Worm (Caenorhabditis elegans): ENCODE measurements around the gene F26G1.15.

The F26G1.15 gene

ce11 chrII:4761020-4761419 is 29.1 kb upstream of the F26G1.15 start (continued):
- TF ChIP-seq mef-2 (tag; optimal IDR thresholded peaks at IDR 0.05) (no peak), fkh-8 (tag; optimal IDR thresholded peaks at IDR 0.05) (no peak), nhr-85 (tag) (peak; percentile 93)

ce11 chrII:4762574-4763285 is 27.4 kb upstream of the F26G1.15 start, which contains the start of gene F26G1.2:
Gene F26G1.2, plus strand, starts transcription at chrII:4763081.
- TF ChIP-seq fos-1 (tag; optimal IDR thresholded peaks at IDR 0.05) (no peak), elt-3 (tag; optimal IDR thresholded peaks at IDR 0.05) (peak in 1 of 6 experiments; percentile 69), snu-23 (GFP tag; optimal IDR thresholded peaks at IDR 0.05) (peak; percentile 11), pax-3 (tag; optimal IDR thresholded peaks at IDR 0.05) (no peak), nhr-71 (tag; optimal IDR thresholded peaks at IDR 0.05) (peak; percentile 50), nhr-20 (tag; optimal IDR thresholded peaks at IDR 0.05) (peak; percentile 53), ceh-88 (GFP tag; IDR thresholded peaks at IDR 0.05) (no peak), lin-35 (GFP tag; optimal IDR thresholded peaks at IDR 0.05) (peak in 1 of 2 experiments; percentile 32), lin-13 (GFP tag; optimal IDR thresholded peaks at IDR 0.05) (no peak), snpc-4 (tag; optimal IDR thresholded peaks at IDR 0.05) (no peak), rnt-1 (tag; optimal IDR thresholded peaks at IDR 0.05) (no peak), xbp-1 (tag; optimal IDR thresholded peaks at IDR 0.05) (peak; percentile 36), fkh-8 (tag; optimal IDR thresholded peaks at IDR 0.05) (peak; percentile 32), unc-62 (GFP tag; optimal IDR thresholded peaks at IDR 0.05) (no peak), ztf-11 (tag; optimal IDR thresholded peaks at IDR 0.05) (no peak), lin-14 (GFP tag; optimal IDR thresholded peaks at IDR 0.05) (peak; percentile 8), nhr-85 (tag) (peak; percentile 84), efl-1 (optimal IDR thresholded peaks at IDR 0.05) (no peak), efl-1 (GFP tag; optimal IDR thresholded peaks at IDR 0.05 in 1 of 2) (peak in 1 of 2 experiments; percentile 90), ama-1 (optimal IDR thresholded peaks at IDR 0.05) (no peak), blmp-1 (tag; optimal IDR thresholded peaks at IDR 0.05) (peak; percentile 51), alr-1 (tag; optimal IDR thresholded peaks at IDR 0.05; ENCODE audit: borderline replicate concordance) (no peak), ces-1 (GFP tag; optimal IDR thresholded peaks at IDR 0.05) (no peak), lsy-2 (tag; optimal IDR thresholded peaks at IDR 0.05) (peak in 1 of 2 experiments; percentile 24), mdl-1 (tag; optimal IDR thresholded peaks at IDR 0.05) (no peak), grh-1 (GFP tag; IDR thresholded peaks at IDR 0.05) (peak; percentile 25; the same call in 1 of the 2 replicates)

- TF ChIP-seq fkh-10 (GFP tag; optimal IDR thresholded peaks at IDR 0.05) (no peak), ceh-82 (tag; optimal IDR thresholded peaks at IDR 0.05) (no peak), nhr-47 (tag; optimal IDR thresholded peaks at IDR 0.05) (no peak), pag-3 (tag; optimal IDR thresholded peaks at IDR 0.05; ENCODE audit: borderline replicate concordance, insufficient read depth) (no peak), unc-98 (GFP tag; IDR thresholded peaks at IDR 0.05) (no peak), zag-1 (tag; optimal IDR thresholded peaks at IDR 0.05) (no peak), irx-1 (tag; optimal IDR thresholded peaks at IDR 0.05) (no peak), dsc-1 (tag; optimal IDR thresholded peaks at IDR 0.05) (no peak), unc-30 (tag; optimal IDR thresholded peaks at IDR 0.05) (no peak), sptf-1 (tag; optimal IDR thresholded peaks at IDR 0.05) (no peak)
These were observed 23.8 kb upstream of the F26G1.15 start, which contains the start of gene ttm-2 for ce11 chrII:4766284-4766683. Gene ttm-2, minus strand, starts transcription at chrII:4766384.

- no peak for TF ChIP-seq ztf-11 (tag; optimal IDR thresholded peaks at IDR 0.05)
- TF ChIP-seq tlp-1 (tag; optimal IDR thresholded peaks at IDR 0.05) = no peak
- peak; percentile 80 for TF ChIP-seq lin-14 (GFP tag; optimal IDR thresholded peaks at IDR 0.05)
- peak; percentile 48 for TF ChIP-seq blmp-1 (tag; optimal IDR thresholded peaks at IDR 0.05)
- peak; percentile 7 for TF ChIP-seq nhr-20 (tag; optimal IDR thresholded peaks at IDR 0.05)
- no peak for TF ChIP-seq irx-1 (tag; optimal IDR thresholded peaks at IDR 0.05)
- TF ChIP-seq nhr-85 (tag) = peak; percentile 78
- peak; percentile 3 for TF ChIP-seq mep-1 (tag; optimal IDR thresholded peaks at IDR 0.05)
These were observed 22.5 kb upstream of the F26G1.15 start for ce11 chrII:4767612-4768011.

Data from whole organism, L1 larva.